Worm (Caenorhabditis elegans) whole organism, L4 larva: ENCODE data around the gene F07A11.1.

ENCODE experiments used
- F10B5.3 ChIP-seq: sonication (generic microtip); optimal IDR thresholded peaks from 2 replicates; lab custom pipeline; 2016; ENCODE audit warnings: mild to moderate bottlenecking, missing genetic modification characterization, missing compliant biosample characterization
- F26F4.8 ChIP-seq: fragments of 200-800 bp; sonication (Bioruptor generic); conservative IDR thresholded peaks from 2 replicates; pipeline ENCODE4 v1.3.6; 2022; ENCODE audit warnings: missing genetic modification characterization, missing compliant biosample characterization
- F49E8.2 ChIP-seq: sonication (generic microtip); optimal IDR thresholded peaks from 2 replicates; lab custom pipeline; 2016; ENCODE audit warnings: missing compliant biosample characterization, mild to moderate bottlenecking, missing genetic modification characterization, borderline replicate concordance
- R02D3.7 ChIP-seq: fragments of 150-350 bp; sonication (generic microtip); optimal IDR thresholded peaks from 3 replicates; lab custom pipeline; 2014; ENCODE audit warnings: missing biosample characterization, missing genetic modification characterization
- T20F7.1 ChIP-seq: fragments of 200-800 bp; sonication (Bioruptor generic); optimal IDR thresholded peaks from 2 replicates; lab custom pipeline; 2018; ENCODE audit warnings: mild to moderate bottlenecking, missing genetic modification characterization, missing compliant biosample characterization
- Y48G9A.11 ChIP-seq: fragments of 200-800 bp; sonication (Bioruptor generic); IDR thresholded peaks from 2 replicates; pipeline ENCODE4 v1.3.6; 2022; ENCODE audit warnings: missing genetic modification reagents, missing genetic modification characterization, missing compliant biosample characterization
- Y75B8A.6 ChIP-seq: fragments of 200-800 bp; sonication (Bioruptor generic); IDR thresholded peaks from 2 replicates; pipeline ENCODE4 v1.3.6; 2022; ENCODE audit warnings: missing genetic modification reagents, missing genetic modification characterization, missing compliant biosample characterization
- aly-2 ChIP-seq: sonication (generic microtip); optimal IDR thresholded peaks from 2 replicates; lab custom pipeline; 2018; ENCODE audit warnings: missing biosample characterization, missing genetic modification characterization
- ama-1 ChIP-seq: fragments of 150-350 bp; optimal IDR thresholded peaks from 2 replicates; lab custom pipeline; 2014; ENCODE audit warnings: inconsistent platforms, mixed read lengths
- arid-1 ChIP-seq: fragments of 200-800 bp; sonication (Bioruptor generic); conservative IDR thresholded peaks from 2 replicates; pipeline ENCODE4 v1.3.6; 2022; ENCODE audit warnings: missing genetic modification reagents, missing genetic modification characterization, missing compliant biosample characterization
- attf-4 ChIP-seq: sonication (generic microtip); optimal IDR thresholded peaks from 3 replicates; lab custom pipeline; 2017; ENCODE audit warnings: missing biosample characterization, missing genetic modification characterization
- ceh-32 ChIP-seq: sonication (generic microtip); optimal IDR thresholded peaks from 2 replicates; lab custom pipeline; 2016; ENCODE audit warnings: mild to moderate bottlenecking, missing genetic modification characterization, missing compliant biosample characterization; ENCODE audit not compliant: poor library complexity
- ceh-82 ChIP-seq: sonication (generic microtip); optimal IDR thresholded peaks from 2 replicates; lab custom pipeline; 2017; ENCODE audit warnings: missing biosample characterization, missing genetic modification characterization
- cey-2 ChIP-seq: sonication (generic microtip); optimal IDR thresholded peaks from 3 replicates; lab custom pipeline; 2017; ENCODE audit warnings: missing genetic modification characterization, mild to moderate bottlenecking, missing compliant biosample characterization, antibody characterized with exemption, borderline replicate concordance; ENCODE audit not compliant: insufficient read depth
- daf-12 ChIP-seq: fragments of 150-350 bp; optimal IDR thresholded peaks from 2 replicates; lab custom pipeline; 2014; ENCODE audit warnings: missing biosample characterization, missing genetic modification reagents, missing genetic modification characterization
- daf-16 ChIP-seq, 3 experiments: sonication (generic microtip); optimal IDR thresholded peaks; 2 replicates each; lab custom pipeline; 2016 to 2017; ENCODE audit warnings: missing genetic modification characterization in 3 of 3, missing genetic modification reagents in 3 of 3, mild to moderate bottlenecking in 2 of 3, missing compliant biosample characterization in 2 of 3, missing biosample characterization in 1 of 3, moderate library complexity in 1 of 3
- daf-8 ChIP-seq: fragments of 200-800 bp; sonication (Bioruptor generic); IDR thresholded peaks from 2 replicates; pipeline ENCODE4 v1.3.6; 2022; ENCODE audit warnings: missing genetic modification characterization, missing compliant biosample characterization
- dmd-6 ChIP-seq: fragments of 200-800 bp; sonication (Bioruptor generic); IDR thresholded peaks from 2 replicates; pipeline ENCODE4 v1.3.6; 2022; ENCODE audit warnings: missing genetic modification reagents, missing genetic modification characterization, missing compliant biosample characterization
- dmd-9 ChIP-seq: fragments of 200-800 bp; sonication (Bioruptor generic); IDR thresholded peaks from 2 replicates; pipeline ENCODE4 v1.3.6; 2022; ENCODE audit warnings: missing genetic modification reagents, missing genetic modification characterization, missing compliant biosample characterization
- duxl-1 ChIP-seq: sonication (generic microtip); optimal IDR thresholded peaks from 2 replicates; lab custom pipeline; 2016; ENCODE audit warnings: mild to moderate bottlenecking, missing genetic modification characterization, moderate library complexity, missing compliant biosample characterization; ENCODE audit not compliant: poor library complexity
- dve-1 ChIP-seq: sonication (generic microtip); optimal IDR thresholded peaks from 2 replicates; lab custom pipeline; 2017; ENCODE audit warnings: antibody characterized with exemption, mild to moderate bottlenecking, missing genetic modification characterization, missing compliant biosample characterization; ENCODE audit not compliant: insufficient read depth
- egl-27 ChIP-seq: sonication (generic microtip); optimal IDR thresholded peaks from 3 replicates; lab custom pipeline; 2017; ENCODE audit warnings: missing biosample characterization, missing genetic modification reagents, missing genetic modification characterization
- egl-43 ChIP-seq: fragments of 200-800 bp; sonication (Bioruptor generic); IDR thresholded peaks from 2 replicates; pipeline ENCODE4 v1.3.6; 2022; ENCODE audit warnings: missing genetic modification reagents, missing genetic modification characterization, missing compliant biosample characterization
- fos-1 ChIP-seq: fragments of 150-350 bp; optimal IDR thresholded peaks from 2 replicates; lab custom pipeline; 2014; ENCODE audit warnings: missing biosample characterization, missing genetic modification characterization
- hif-1 ChIP-seq, 2 experiments: sonication (generic microtip); optimal IDR thresholded peaks; 2 replicates each; lab custom pipeline; 2016 to 2017; ENCODE audit warnings: missing compliant biosample characterization in 2 of 2, missing genetic modification characterization in 2 of 2, missing genetic modification reagents in 2 of 2, missing genotype in 2 of 2, mild to moderate bottlenecking in 1 of 2
- hlh-11 ChIP-seq: fragments of 200-800 bp; sonication (Bioruptor generic); optimal IDR thresholded peaks from 2 replicates; lab custom pipeline; 2018; ENCODE audit warnings: mild to moderate bottlenecking, missing genetic modification characterization, missing compliant biosample characterization
- lin-38 ChIP-seq: fragments of 200-800 bp; sonication (Bioruptor generic); IDR thresholded peaks from 2 replicates; pipeline ENCODE4 v1.3.6; 2022; ENCODE audit warnings: missing genetic modification reagents, missing genetic modification characterization, missing compliant biosample characterization
- lin-39 ChIP-seq: fragments of 150-350 bp; optimal IDR thresholded peaks from 2 replicates; lab custom pipeline; 2014; ENCODE audit warnings: missing biosample characterization, missing genetic modification reagents, missing genetic modification characterization
- lsy-2 ChIP-seq, 2 experiments: fragments of 150-350 bp in 1 of 2; sonication (generic microtip) in 1 of 2; optimal IDR thresholded peaks; 2 replicates each; lab custom pipeline; 2014 to 2017; ENCODE audit warnings: missing biosample characterization in 2 of 2, missing genetic modification characterization in 2 of 2
- madf-9 ChIP-seq: fragments of 200-800 bp; sonication (Bioruptor generic); conservative IDR thresholded peaks from 2 replicates; pipeline ENCODE4 v1.3.6; 2022; ENCODE audit warnings: missing genetic modification reagents, missing genetic modification characterization, missing compliant biosample characterization
- mdl-1 ChIP-seq, 2 experiments: fragments of 150-350 bp in 1 of 2; sonication (generic microtip) in 1 of 2; optimal IDR thresholded peaks; 2 replicates each; lab custom pipeline; 2014 to 2017; ENCODE audit warnings: missing biosample characterization in 2 of 2, missing genetic modification characterization in 2 of 2
- mdt-29 ChIP-seq: fragments of 200-800 bp; sonication (Bioruptor generic); IDR thresholded peaks from 2 replicates; pipeline ENCODE4 v1.3.6; 2022; ENCODE audit warnings: missing genetic modification reagents, missing genetic modification characterization, missing compliant biosample characterization
- mep-1 ChIP-seq: fragments of 150-350 bp; sonication (generic microtip); optimal IDR thresholded peaks from 3 replicates; lab custom pipeline; 2014; ENCODE audit warnings: missing biosample characterization, missing genetic modification characterization
- nhr-10 ChIP-seq: fragments of 150-350 bp; optimal IDR thresholded peaks from 2 replicates; lab custom pipeline; 2014; ENCODE audit warnings: missing biosample characterization, missing genetic modification characterization
- nhr-11 ChIP-seq: fragments of 150-350 bp; optimal IDR thresholded peaks from 2 replicates; lab custom pipeline; 2014; ENCODE audit warnings: missing biosample characterization, missing genetic modification characterization
- nhr-25 ChIP-seq: sonication (generic microtip); optimal IDR thresholded peaks from 2 replicates; lab custom pipeline; 2017; ENCODE audit warnings: missing genetic modification characterization, mild to moderate bottlenecking, missing compliant biosample characterization, antibody characterized with exemption, moderate library complexity, borderline replicate concordance; ENCODE audit not compliant: insufficient read depth
- nhr-28 ChIP-seq: fragments of 150-350 bp; optimal IDR thresholded peaks from 2 replicates; lab custom pipeline; 2014; ENCODE audit warnings: missing biosample characterization, missing genetic modification characterization
- nhr-42 ChIP-seq: fragments of 200-800 bp; sonication (Bioruptor generic); IDR thresholded peaks from 2 replicates; pipeline ENCODE4 v1.3.6; 2022; ENCODE audit warnings: missing genetic modification characterization, missing compliant biosample characterization
- nhr-77 ChIP-seq: fragments of 150-350 bp; optimal IDR thresholded peaks from 2 replicates; lab custom pipeline; 2014; ENCODE audit warnings: missing biosample characterization, missing genetic modification characterization
- php-3 ChIP-seq: fragments of 200-800 bp; sonication (Bioruptor generic); IDR thresholded peaks from 2 replicates; pipeline ENCODE4 v1.3.6; 2022; ENCODE audit warnings: missing genetic modification reagents, missing genetic modification characterization, missing compliant biosample characterization
- pqm-1 ChIP-seq: sonication (generic microtip); optimal IDR thresholded peaks from 2 replicates; lab custom pipeline; 2017; ENCODE audit warnings: missing biosample characterization, missing genetic modification characterization
- saeg-2 ChIP-seq: fragments of 200-800 bp; sonication (Bioruptor generic); IDR thresholded peaks from 2 replicates; pipeline ENCODE4 v1.3.6; 2022; ENCODE audit warnings: missing genetic modification reagents, missing genetic modification characterization, missing compliant biosample characterization
- spr-1 ChIP-seq: sonication (generic microtip); optimal IDR thresholded peaks from 2 replicates; lab custom pipeline; 2016; ENCODE audit warnings: mild to moderate bottlenecking, missing genetic modification characterization, missing compliant biosample characterization
- spr-3 ChIP-seq: fragments of 200-800 bp; sonication (Bioruptor generic); optimal IDR thresholded peaks from 2 replicates; lab custom pipeline; 2018; ENCODE audit warnings: mild to moderate bottlenecking, missing genetic modification characterization, missing compliant biosample characterization
- unc-130 ChIP-seq: sonication (generic microtip); optimal IDR thresholded peaks from 2 replicates; lab custom pipeline; 2016; ENCODE audit warnings: missing genetic modification reagents, missing genetic modification characterization, missing compliant biosample characterization
- vab-7 ChIP-seq: fragments of 200-800 bp; sonication (Bioruptor generic); IDR thresholded peaks from 2 replicates; pipeline ENCODE4 v1.3.6; 2022; ENCODE audit warnings: missing genetic modification reagents, missing genetic modification characterization, missing compliant biosample characterization
- zag-1 ChIP-seq: fragments of 150-350 bp; optimal IDR thresholded peaks from 2 replicates; lab custom pipeline; 2014; ENCODE audit warnings: missing biosample characterization, missing genetic modification characterization
- ztf-11 ChIP-seq: fragments of 150-350 bp; optimal IDR thresholded peaks from 2 replicates; lab custom pipeline; 2014; ENCODE audit warnings: missing biosample characterization, missing genetic modification characterization

F07A11.1 gene

DNA sequence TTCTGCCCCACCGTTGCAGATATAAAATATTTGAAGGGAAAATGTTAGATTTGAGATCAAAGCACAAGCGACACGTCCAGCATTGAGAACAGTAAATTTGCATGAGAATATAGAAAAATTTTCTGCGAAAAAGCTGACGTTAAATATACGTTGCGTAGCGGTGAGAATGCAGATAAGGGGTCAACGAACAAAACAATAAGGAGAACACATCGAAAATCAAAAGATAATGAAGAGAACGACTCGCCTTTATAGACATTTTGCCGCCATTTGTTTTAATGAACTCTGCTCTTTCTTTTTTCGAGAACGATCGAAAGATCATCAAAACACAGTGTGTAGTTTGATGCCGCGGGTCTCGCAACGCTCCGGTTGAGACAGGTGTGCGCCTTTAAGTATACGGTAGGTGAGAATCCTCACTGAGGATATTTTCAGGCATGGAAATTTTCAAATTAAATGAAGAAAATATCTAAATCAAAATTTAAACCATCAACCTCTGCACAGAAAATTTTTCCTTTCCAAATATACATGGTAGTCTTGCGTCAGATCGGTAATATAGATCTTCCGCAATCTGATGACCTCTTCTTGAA is 4.3 kb upstream of the F07A11.1 start (continued):
- no peak for TF ChIP-seq egl-43
- TF ChIP-seq lsy-2 (tag; optimal IDR thresholded peaks at IDR 0.05; lab: Kevin White, UChicago): peak in 1 of 2 experiments; percentile 36
- TF ChIP-seq ztf-11 (tag; lab: Kevin White, UChicago): no peak
- no peak for TF ChIP-seq spr-1 (tag; lab: Kevin White, UChicago)
- no peak for TF ChIP-seq F26F4.8 (GFP tag; lab: Robert Waterston, UW)
- no peak for TF ChIP-seq spr-3 (GFP tag; lab: Kevin White, UChicago)
- TF ChIP-seq vab-7 (GFP tag; lab: Robert Waterston, UW): no peak
- no peak for TF ChIP-seq daf-16 (GFP tag; optimal IDR thresholded peaks at IDR 0.05; lab: Kevin White, UChicago)
- peak; percentile 54 for TF ChIP-seq daf-16 (tag; optimal IDR thresholded peaks at IDR 0.05; lab: Kevin White, UChicago)
- TF ChIP-seq Y75B8A.6 (GFP tag; lab: Robert Waterston, UW): no peak
- TF ChIP-seq lin-38 (GFP tag; lab: Robert Waterston, UW): peak; percentile 63
- no peak for TF ChIP-seq R02D3.7 (tag; lab: Kevin White, UChicago)
- TF ChIP-seq nhr-11 (tag; lab: Kevin White, UChicago): no peak
- TF ChIP-seq cey-2 (tag; lab: Kevin White, UChicago): no peak
- TF ChIP-seq attf-4 (tag; lab: Kevin White, UChicago): no peak
- peak; percentile 4 for TF ChIP-seq dve-1 (tag; lab: Kevin White, UChicago)
- 0 out of 2 replicates have a peak, but pooled peaks have one; percentile 23 for TF ChIP-seq mdt-29 (GFP tag; lab: Robert Waterston, UW)
- no peak for TF ChIP-seq lin-39 (tag; lab: Kevin White, UChicago)
- TF ChIP-seq nhr-42 (GFP tag; lab: Robert Waterston, UW): no peak
- TF ChIP-seq saeg-2 (GFP tag; lab: Robert Waterston, UW): no peak
- TF ChIP-seq fos-1 (tag; lab: Kevin White, UChicago): no peak
- TF ChIP-seq nhr-25 (tag; lab: Kevin White, UChicago): no peak
- no peak for TF ChIP-seq daf-8 (GFP tag; lab: Robert Waterston, UW)
- TF ChIP-seq unc-130 (GFP tag; lab: Kevin White, UChicago): peak; percentile 11
- no peak for TF ChIP-seq T20F7.1
- peak; percentile 71 for TF ChIP-seq F49E8.2
- peak; percentile 4 for TF ChIP-seq pqm-1 (tag; lab: Kevin White, UChicago)
- TF ChIP-seq nhr-10 (tag; lab: Kevin White, UChicago): no peak
- TF ChIP-seq hif-1 (tag; optimal IDR thresholded peaks at IDR 0.05; lab: Kevin White, UChicago): no peak
- no peak for TF ChIP-seq arid-1 (GFP tag; lab: Robert Waterston, UW)
- peak; percentile 29 for TF ChIP-seq hlh-11 (tag; lab: Kevin White, UChicago)
- TF ChIP-seq dmd-9: no peak
- no peak for TF ChIP-seq aly-2 (tag; lab: Kevin White, UChicago)
- TF ChIP-seq egl-27: no peak
- no peak for TF ChIP-seq daf-12 (tag; lab: Kevin White, UChicago)
- TF ChIP-seq ama-1 (lab: Kevin White, UChicago): no peak
- TF ChIP-seq mdl-1 (tag; optimal IDR thresholded peaks at IDR 0.05; lab: Kevin White, UChicago): no peak
- no peak for TF ChIP-seq nhr-77 (tag; lab: Kevin White, UChicago)
- no peak for TF ChIP-seq ceh-82
- peak; percentile 45; the same call in 1 of the 2 replicates for TF ChIP-seq dmd-6 (GFP tag; lab: Robert Waterston, UW)
- no peak for TF ChIP-seq zag-1
- no peak for TF ChIP-seq duxl-1 (tag; lab: Kevin White, UChicago)
- TF ChIP-seq madf-9 (GFP tag; lab: Robert Waterston, UW): no peak
- TF ChIP-seq nhr-28 (tag; lab: Kevin White, UChicago): no peak
- TF ChIP-seq F10B5.3 (tag; lab: Kevin White, UChicago): no peak
- TF ChIP-seq mep-1 (tag; lab: Kevin White, UChicago): no peak
- TF ChIP-seq ceh-32 (tag; lab: Kevin White, UChicago): no peak
- no peak for TF ChIP-seq php-3
- 0 out of 2 replicates have a peak, but pooled peaks have one; percentile 22 for TF ChIP-seq Y48G9A.11 (GFP tag; lab: Robert Waterston, UW)
